Fruit fly (Drosophila melanogaster) whole organism, embryonic: Measurements from ENCODE around the gene CG11178.

Experiments used
- Atf6 ChIP-seq: fragments of 200-800 bp; sonication (Bioruptor generic); IDR thresholded peaks from 2 replicates; pipeline ENCODE4 v1.3.6; 2022; ENCODE audit warnings: missing biosample characterization, missing genetic modification characterization
- BtbVII ChIP-seq: fragments of 200-800 bp; sonication (Bioruptor generic); optimal IDR thresholded peaks from 3 replicates; lab custom pipeline; 2017; ENCODE audit warnings: missing biosample characterization, mild to moderate bottlenecking, missing genetic modification characterization
- CG10462 ChIP-seq: fragments of 200-800 bp; sonication (Bioruptor generic); optimal IDR thresholded peaks from 2 replicates; lab custom pipeline; 2016; ENCODE audit warnings: missing biosample characterization, missing genetic modification characterization
- CG12236 ChIP-seq: fragments of 200-800 bp; sonication (Bioruptor generic); optimal IDR thresholded peaks from 2 replicates; lab custom pipeline; 2016; ENCODE audit warnings: missing biosample characterization, missing genetic modification characterization
- CG13424 ChIP-seq: fragments of 200-800 bp; sonication (Bioruptor generic); optimal IDR thresholded peaks from 2 replicates; lab custom pipeline; 2019; ENCODE audit warnings: missing biosample characterization, mild to moderate bottlenecking, missing genetic modification characterization, moderate library complexity
- CG13775 ChIP-seq: fragments of 200-800 bp; sonication (Bioruptor generic); optimal IDR thresholded peaks from 3 replicates; lab custom pipeline; 2017; ENCODE audit warnings: missing biosample characterization, mild to moderate bottlenecking, missing genetic modification characterization
- CG2889 ChIP-seq: fragments of 200-800 bp; sonication (Bioruptor generic); IDR thresholded peaks from 3 replicates; pipeline ENCODE4 v1.3.6; 2022; ENCODE audit warnings: missing biosample characterization, missing genetic modification characterization
- CG31224 ChIP-seq: fragments of 200-800 bp; sonication (Bioruptor generic); IDR thresholded peaks from 2 replicates; pipeline ENCODE4 v1.3.6; 2022; ENCODE audit warnings: missing biosample characterization, missing genetic modification characterization
- CG33213 ChIP-seq: fragments of 200-800 bp; sonication (Bioruptor generic); optimal IDR thresholded peaks from 3 replicates; lab custom pipeline; 2016; ENCODE audit warnings: missing biosample characterization, missing genetic modification characterization
- CG34422 ChIP-seq: fragments of 200-800 bp; sonication (Bioruptor generic); IDR thresholded peaks from 3 replicates; pipeline ENCODE4 v1.3.6; 2022; ENCODE audit warnings: missing biosample characterization, missing genetic modification characterization
- CG3995 ChIP-seq: fragments of 200-800 bp; sonication (Bioruptor generic); optimal IDR thresholded peaks from 3 replicates; lab custom pipeline; 2016; ENCODE audit warnings: missing biosample characterization, missing genetic modification characterization
- CG4617 ChIP-seq: fragments of 200-800 bp; sonication (Bioruptor generic); optimal IDR thresholded peaks from 3 replicates; lab custom pipeline; 2016; ENCODE audit warnings: missing biosample characterization, missing genetic modification characterization, borderline replicate concordance
- CG5245 ChIP-seq: fragments of 200-800 bp; sonication (Bioruptor generic); optimal IDR thresholded peaks from 3 replicates; lab custom pipeline; 2016; ENCODE audit warnings: missing biosample characterization, missing genetic modification characterization
- CG6683 ChIP-seq: fragments of 200-800 bp; sonication (Bioruptor generic); optimal IDR thresholded peaks from 2 replicates; lab custom pipeline; 2017; ENCODE audit warnings: missing biosample characterization, mild to moderate bottlenecking, missing genetic modification characterization, missing genetic modification reagents
- CG6765 ChIP-seq: fragments of 200-800 bp; sonication (Bioruptor generic); optimal IDR thresholded peaks from 3 replicates; lab custom pipeline; 2017; ENCODE audit warnings: missing biosample characterization, mild to moderate bottlenecking, missing genetic modification characterization
- CG9609 ChIP-seq: fragments of 200-800 bp; sonication (Bioruptor generic); optimal IDR thresholded peaks from 3 replicates; lab custom pipeline; 2016; ENCODE audit warnings: missing biosample characterization, missing genetic modification characterization
- CrebB ChIP-seq: fragments of 200-800 bp; sonication (Bioruptor generic); optimal IDR thresholded peaks from 3 replicates; lab custom pipeline; 2018; ENCODE audit warnings: missing biosample characterization, mild to moderate bottlenecking, missing genetic modification characterization
- Dad ChIP-seq: fragments of 200-800 bp; sonication (Bioruptor generic); optimal IDR thresholded peaks from 3 replicates; lab custom pipeline; 2016; ENCODE audit warnings: missing biosample characterization, missing genetic modification characterization
- E2f2 ChIP-seq: fragments of 200-800 bp; sonication (Bioruptor generic); IDR thresholded peaks from 2 replicates; pipeline ENCODE4 v1.3.6; 2022; ENCODE audit warnings: missing biosample characterization, missing genetic modification characterization
- GATAe ChIP-seq: fragments of 200-800 bp; sonication (Bioruptor generic); conservative IDR thresholded peaks from 2 replicates; pipeline ENCODE4 v1.3.6; 2022; ENCODE audit warnings: missing biosample characterization, missing genetic modification characterization
- Hr3 ChIP-seq: fragments of 200-800 bp; sonication (Bioruptor generic); optimal IDR thresholded peaks from 3 replicates; lab custom pipeline; 2016; ENCODE audit warnings: missing biosample characterization, missing genetic modification characterization
- Hr51 ChIP-seq, 2 experiments: fragments of 200-800 bp; sonication (Bioruptor generic); optimal IDR thresholded peaks; 2 replicates in 1 of 2; 3 replicates in 1 of 2; lab custom pipeline; 2016 to 2018; ENCODE audit warnings: missing biosample characterization in 2 of 2, missing genetic modification characterization in 2 of 2, mild to moderate bottlenecking in 1 of 2, moderate library complexity in 1 of 2
- Myb ChIP-seq: fragments of 200-800 bp; sonication (Bioruptor generic); optimal IDR thresholded peaks from 2 replicates; lab custom pipeline; 2016; ENCODE audit warnings: missing biosample characterization, missing genetic modification characterization
- Nf-YB ChIP-seq: fragments of 200-800 bp; sonication (Bioruptor generic); optimal IDR thresholded peaks from 3 replicates; lab custom pipeline; 2019; ENCODE audit warnings: missing biosample characterization, mild to moderate bottlenecking, missing genetic modification characterization, moderate library complexity
- Opbp ChIP-seq: fragments of 200-800 bp; sonication (Bioruptor generic); IDR thresholded peaks from 3 replicates; pipeline ENCODE4 v1.3.6; 2022; ENCODE audit warnings: missing biosample characterization, missing genetic modification characterization; ENCODE audit not compliant: partially characterized antibody
- Rfx ChIP-seq: fragments of 200-800 bp; sonication (Bioruptor generic); IDR thresholded peaks from 2 replicates; pipeline ENCODE4 v1.3.6; 2022; ENCODE audit warnings: missing biosample characterization, missing genetic modification characterization
- Side ChIP-seq: fragments of 200-800 bp; sonication (Bioruptor generic); optimal IDR thresholded peaks from 2 replicates; lab custom pipeline; 2016; ENCODE audit warnings: missing biosample characterization, missing genetic modification characterization
- Sox102F ChIP-seq: fragments of 200-800 bp; sonication (Bioruptor generic); optimal IDR thresholded peaks from 2 replicates; lab custom pipeline; 2018; ENCODE audit warnings: missing biosample characterization, mild to moderate bottlenecking, missing genetic modification characterization, moderate library complexity
- Spps ChIP-seq: fragments of 200-800 bp; sonication (Bioruptor generic); optimal IDR thresholded peaks from 2 replicates; lab custom pipeline; 2018; ENCODE audit warnings: missing biosample characterization, mild to moderate bottlenecking, missing genetic modification characterization
- ap ChIP-seq: fragments of 200-800 bp; sonication (Bioruptor generic); IDR thresholded peaks from 2 replicates; pipeline ENCODE4 v1.3.6; 2022; ENCODE audit warnings: missing biosample characterization, missing genetic modification characterization
- bigmax ChIP-seq: fragments of 200-800 bp; sonication (Bioruptor generic); optimal IDR thresholded peaks from 2 replicates; lab custom pipeline; 2018; ENCODE audit warnings: missing biosample characterization, mild to moderate bottlenecking, missing genetic modification characterization
- danr ChIP-seq: fragments of 200-800 bp; sonication (Bioruptor generic); IDR thresholded peaks from 2 replicates; pipeline ENCODE4 v1.3.6; 2022; ENCODE audit warnings: missing biosample characterization, missing genetic modification characterization
- dmrt11E ChIP-seq: fragments of 200-800 bp; sonication (Bioruptor generic); optimal IDR thresholded peaks from 3 replicates; lab custom pipeline; 2018; ENCODE audit warnings: missing biosample characterization, mild to moderate bottlenecking, missing genetic modification characterization, moderate library complexity
- en ChIP-seq: fragments of 200-800 bp; sonication (Bioruptor generic); optimal IDR thresholded peaks from 2 replicates; lab custom pipeline; 2016; ENCODE audit warnings: missing biosample characterization, missing genetic modification characterization
- fd102C ChIP-seq: fragments of 200-800 bp; sonication (Bioruptor generic); optimal IDR thresholded peaks from 2 replicates; lab custom pipeline; 2018; ENCODE audit warnings: missing biosample characterization, mild to moderate bottlenecking, missing genetic modification characterization, moderate library complexity
- fru ChIP-seq: fragments of >200 bp; optimal IDR thresholded peaks from 2 replicates; lab custom pipeline; 2017
- ftz-f1 ChIP-seq: fragments of 200-800 bp; sonication (Bioruptor generic); optimal IDR thresholded peaks from 2 replicates; lab custom pipeline; 2016; ENCODE audit warnings: missing biosample characterization, missing genetic modification characterization
- gce ChIP-seq: fragments of 200-800 bp; sonication (Bioruptor generic); IDR thresholded peaks from 3 replicates; pipeline ENCODE4 v1.3.6; 2022; ENCODE audit warnings: missing biosample characterization, missing genetic modification characterization
- jing ChIP-seq: fragments of 200-800 bp; sonication (Bioruptor generic); optimal IDR thresholded peaks from 2 replicates; lab custom pipeline; 2018; ENCODE audit warnings: missing biosample characterization, mild to moderate bottlenecking, missing genetic modification characterization
- maf-S ChIP-seq: fragments of 200-800 bp; sonication (Bioruptor generic); optimal IDR thresholded peaks from 2 replicates; lab custom pipeline; 2016; ENCODE audit warnings: missing biosample characterization, missing genetic modification characterization
- odd ChIP-seq: fragments of 200-800 bp; sonication (Bioruptor generic); optimal IDR thresholded peaks from 2 replicates; lab custom pipeline; 2017; ENCODE audit warnings: missing biosample characterization, mild to moderate bottlenecking, missing genetic modification characterization
- p53 ChIP-seq: fragments of 200-800 bp; sonication (Bioruptor generic); optimal IDR thresholded peaks from 2 replicates; lab custom pipeline; 2016; ENCODE audit warnings: missing biosample characterization, missing genetic modification characterization
- peb ChIP-seq: fragments of 200-800 bp; sonication (Bioruptor generic); IDR thresholded peaks from 2 replicates; pipeline ENCODE4 v1.3.6; 2022; ENCODE audit warnings: missing biosample characterization, missing genetic modification characterization
- pita ChIP-seq: fragments of 200-800 bp; sonication (Bioruptor generic); optimal IDR thresholded peaks from 2 replicates; lab custom pipeline; 2017; ENCODE audit warnings: missing biosample characterization, mild to moderate bottlenecking, missing genetic modification characterization
- prd ChIP-seq, 3 experiments: fragments of >200 bp in 2 of 3; fragments of 200-800 bp in 1 of 3; sonication (Bioruptor generic) in 1 of 3; optimal IDR thresholded peaks in 2 of 3; IDR thresholded peaks in 1 of 3; 2 replicates in 2 of 3; 3 replicates in 1 of 3; pipeline versions ENCODE4 v1.3.6 to Lab custom; 2017 to 2022; ENCODE audit warnings: missing biosample characterization in 1 of 3, missing genetic modification characterization in 1 of 3
- sc ChIP-seq, 3 experiments: fragments of >200 bp in 2 of 3; fragments of 200-800 bp in 1 of 3; sonication (Bioruptor generic) in 1 of 3; optimal IDR thresholded peaks; 2 replicates in 2 of 3; 3 replicates in 1 of 3; lab custom pipeline; 2017; ENCODE audit warnings: mild to moderate bottlenecking in 1 of 3, missing biosample characterization in 1 of 3, missing genetic modification characterization in 1 of 3, missing genetic modification reagents in 1 of 3
- seq ChIP-seq: fragments of 200-800 bp; sonication (Bioruptor generic); IDR thresholded peaks from 2 replicates; pipeline ENCODE4 v1.3.6; 2022; ENCODE audit warnings: missing biosample characterization, missing genetic modification characterization
- sima ChIP-seq: fragments of 200-800 bp; sonication (Bioruptor generic); optimal IDR thresholded peaks from 2 replicates; lab custom pipeline; 2016; ENCODE audit warnings: missing biosample characterization, missing genetic modification characterization
- so ChIP-seq: fragments of 200-800 bp; sonication (Bioruptor generic); IDR thresholded peaks from 3 replicates; pipeline ENCODE4 v1.3.6; 2022; ENCODE audit warnings: missing biosample characterization, missing genetic modification characterization
- stc ChIP-seq: fragments of 200-800 bp; sonication (Bioruptor generic); IDR thresholded peaks from 2 replicates; pipeline ENCODE4 v1.3.6; 2022; ENCODE audit warnings: missing biosample characterization, missing genetic modification characterization
- tap ChIP-seq: fragments of 200-800 bp; optimal IDR thresholded peaks from 3 replicates; lab custom pipeline; 2019; ENCODE audit warnings: missing biosample characterization, mild to moderate bottlenecking, missing genetic modification characterization, moderate library complexity

CG11178 gene

dm6 chrX:13644696-13645393 lies 39.4 kb downstream of the CG11178 start (continued):
- no peak for TF ChIP-seq Hr3 (GFP tag; lab: Kevin White, UChicago)
- TF ChIP-seq stc (GFP tag; lab: Robert Waterston, UW), result no peak
- no peak for TF ChIP-seq en (GFP tag; lab: Kevin White, UChicago)
- no peak for TF ChIP-seq fru (lab: Kevin White, UChicago)
- TF ChIP-seq maf-S (GFP tag; lab: Kevin White, UChicago), result no peak
- TF ChIP-seq peb, result no peak
- no peak for TF ChIP-seq tap
- TF ChIP-seq Myb (GFP tag; lab: Kevin White, UChicago), result no peak
- TF ChIP-seq CG3995, result no peak
- TF ChIP-seq odd (GFP tag; lab: Kevin White, UChicago), result no peak
- no peak; the same call in 1 of the 2 replicates for TF ChIP-seq Rfx (GFP tag; lab: Robert Waterston, UW)
- TF ChIP-seq dmrt11E (tag; lab: Kevin White, UChicago), result no peak
- TF ChIP-seq BtbVII (GFP tag; lab: Kevin White, UChicago), result peak; percentile 32
- no peak for TF ChIP-seq E2f2 (GFP tag; lab: Robert Waterston, UW)
- no peak for TF ChIP-seq CrebB (tag; lab: Kevin White, UChicago)
- TF ChIP-seq danr (GFP tag; lab: Robert Waterston, UW), result no peak
- TF ChIP-seq gce (GFP tag; lab: Robert Waterston, UW), result no peak
- peak; percentile 62 for TF ChIP-seq Sox102F (GFP tag; lab: Kevin White, UChicago)
- no peak for TF ChIP-seq ftz-f1 (GFP tag; lab: Kevin White, UChicago)
- no peak for TF ChIP-seq CG34422 (GFP tag; lab: Robert Waterston, UW)
- TF ChIP-seq Dad (GFP tag; lab: Kevin White, UChicago), result no peak
- TF ChIP-seq ap (GFP tag; lab: Robert Waterston, UW), result no peak
- TF ChIP-seq CG6683 (GFP tag; lab: Kevin White, UChicago), result no peak
- TF ChIP-seq CG2889 (GFP tag; lab: Robert Waterston, UW), result no peak
- no peak for TF ChIP-seq p53 (GFP tag; lab: Kevin White, UChicago)
- TF ChIP-seq jing (GFP tag; lab: Kevin White, UChicago), result no peak
- no peak for TF ChIP-seq CG5245 (GFP tag; lab: Kevin White, UChicago)
- TF ChIP-seq CG12236 (GFP tag; lab: Kevin White, UChicago), result no peak
- no peak for TF ChIP-seq GATAe
- no peak for TF ChIP-seq bigmax (GFP tag; lab: Kevin White, UChicago)
- TF ChIP-seq CG31224 (GFP tag; lab: Robert Waterston, UW), result no peak
- no peak for TF ChIP-seq prd (optimal IDR thresholded peaks at IDR 0.05; lab: Kevin White, UChicago)
- TF ChIP-seq prd (GFP tag; IDR thresholded peaks at IDR 0.05; lab: Robert Waterston, UW), result no peak
- TF ChIP-seq Nf-YB, result peak; percentile 23
- TF ChIP-seq CG6765 (GFP tag; lab: Kevin White, UChicago), result no peak
- TF ChIP-seq CG33213 (GFP tag; lab: Kevin White, UChicago), result no peak
- TF ChIP-seq Spps (tag; lab: Kevin White, UChicago), result no peak
- no peak for TF ChIP-seq pita (GFP tag; lab: Kevin White, UChicago)
- TF ChIP-seq fd102C (GFP tag; lab: Kevin White, UChicago), result no peak
- no peak for TF ChIP-seq CG13775 (GFP tag; lab: Kevin White, UChicago)
- TF ChIP-seq seq (GFP tag; lab: Robert Waterston, UW), result no peak
- TF ChIP-seq CG13424 (tag; lab: Kevin White, UChicago), result no peak
- no peak for TF ChIP-seq sc (optimal IDR thresholded peaks at IDR 0.05; lab: Kevin White, UChicago)
- TF ChIP-seq sc (GFP tag; optimal IDR thresholded peaks at IDR 0.05; lab: Kevin White, UChicago), result peak; percentile 59
- no peak for TF ChIP-seq so (GFP tag; lab: Robert Waterston, UW)
- TF ChIP-seq sima (GFP tag; lab: Kevin White, UChicago), result no peak
- TF ChIP-seq Side (GFP tag; lab: Kevin White, UChicago), result no peak
- no peak for TF ChIP-seq Atf6 (GFP tag; lab: Robert Waterston, UW)
- no peak for TF ChIP-seq Hr51 (GFP tag; optimal IDR thresholded peaks at IDR 0.05; lab: Kevin White, UChicago)
- TF ChIP-seq CG4617, result no peak
- TF ChIP-seq Opbp (GFP tag; lab: Robert Waterston, UW), result no peak
- TF ChIP-seq CG9609 (GFP tag; lab: Kevin White, UChicago), result no peak
- no peak for TF ChIP-seq CG10462 (GFP tag; lab: Kevin White, UChicago)
